Fruit fly (Drosophila melanogaster) whole organism, embryonic: ENCODE data around the gene CG12112.

Source experiments
- Atf-2 ChIP-seq: fragments of 200-800 bp; sonication (Bioruptor generic); optimal IDR thresholded peaks from 2 replicates; lab custom pipeline; 2016; ENCODE audit warnings: missing biosample characterization, missing genetic modification characterization
- B-H1 ChIP-seq: fragments of 200-800 bp; sonication (Bioruptor generic); IDR thresholded peaks from 3 replicates; pipeline ENCODE4 v1.3.6; 2022; ENCODE audit warnings: missing biosample characterization, missing genetic modification characterization
- CG10267 ChIP-seq: fragments of 200-800 bp; sonication (Bioruptor generic); optimal IDR thresholded peaks from 2 replicates; lab custom pipeline; 2018; ENCODE audit warnings: missing biosample characterization, mild to moderate bottlenecking, missing genetic modification characterization, moderate library complexity
- CG12391 ChIP-seq: fragments of 200-800 bp; sonication (Bioruptor generic); optimal IDR thresholded peaks from 3 replicates; lab custom pipeline; 2018; ENCODE audit warnings: missing biosample characterization, mild to moderate bottlenecking, missing genetic modification characterization, moderate library complexity
- CG13775 ChIP-seq: fragments of 200-800 bp; sonication (Bioruptor generic); optimal IDR thresholded peaks from 3 replicates; lab custom pipeline; 2017; ENCODE audit warnings: missing biosample characterization, mild to moderate bottlenecking, missing genetic modification characterization
- CG14050 ChIP-seq: fragments of 200-800 bp; sonication (Bioruptor generic); IDR thresholded peaks from 3 replicates; pipeline ENCODE4 v1.3.6; 2022; ENCODE audit warnings: missing biosample characterization, missing genetic modification characterization
- CG14667 ChIP-seq: fragments of 200-800 bp; sonication (Bioruptor generic); IDR thresholded peaks from 2 replicates; pipeline ENCODE4 v1.3.6; 2022; ENCODE audit warnings: missing biosample characterization, missing genetic modification characterization
- CG14965 ChIP-seq: fragments of 200-800 bp; sonication (Bioruptor generic); optimal IDR thresholded peaks from 2 replicates; lab custom pipeline; 2016; ENCODE audit warnings: missing biosample characterization, missing genetic modification characterization, borderline replicate concordance
- CG17802 ChIP-seq: fragments of 200-800 bp; sonication (Bioruptor generic); optimal IDR thresholded peaks from 2 replicates; lab custom pipeline; 2018; ENCODE audit warnings: missing biosample characterization, mild to moderate bottlenecking, missing genetic modification characterization, moderate library complexity
- CG18262 ChIP-seq: fragments of 200-800 bp; optimal IDR thresholded peaks from 3 replicates; lab custom pipeline; 2019; ENCODE audit warnings: missing biosample characterization, mild to moderate bottlenecking, missing genetic modification characterization, moderate library complexity
- CG2120 ChIP-seq: fragments of 200-800 bp; sonication (Bioruptor generic); optimal IDR thresholded peaks from 3 replicates; lab custom pipeline; 2016; ENCODE audit warnings: missing biosample characterization, missing genetic modification characterization
- CG31365 ChIP-seq: fragments of 200-800 bp; sonication (Bioruptor generic); optimal IDR thresholded peaks from 2 replicates; lab custom pipeline; 2018; ENCODE audit warnings: missing biosample characterization, mild to moderate bottlenecking, missing genetic modification characterization
- CG31388 ChIP-seq: fragments of 200-800 bp; sonication (Bioruptor generic); optimal IDR thresholded peaks from 2 replicates; lab custom pipeline; 2016; ENCODE audit warnings: missing biosample characterization, missing genetic modification characterization
- CG3407 ChIP-seq: fragments of 200-800 bp; sonication (Bioruptor generic); optimal IDR thresholded peaks from 2 replicates; lab custom pipeline; 2018; ENCODE audit warnings: missing biosample characterization, mild to moderate bottlenecking, missing genetic modification characterization
- CG43689 ChIP-seq: fragments of 200-800 bp; sonication (Bioruptor generic); IDR thresholded peaks from 2 replicates; pipeline ENCODE4 v1.3.6; 2022; ENCODE audit warnings: missing biosample characterization, missing genetic modification characterization
- CG4707 ChIP-seq: fragments of 200-800 bp; sonication (Bioruptor generic); optimal IDR thresholded peaks from 2 replicates; lab custom pipeline; 2018; ENCODE audit warnings: missing biosample characterization, mild to moderate bottlenecking, missing genetic modification characterization, moderate library complexity
- CG8944 ChIP-seq: fragments of 200-800 bp; sonication (Bioruptor generic); optimal IDR thresholded peaks from 3 replicates; lab custom pipeline; 2016; ENCODE audit warnings: missing biosample characterization, missing genetic modification characterization
- E2f2 ChIP-seq: fragments of 200-800 bp; sonication (Bioruptor generic); IDR thresholded peaks from 2 replicates; pipeline ENCODE4 v1.3.6; 2022; ENCODE audit warnings: missing biosample characterization, missing genetic modification characterization
- Elba2 ChIP-seq: fragments of 200-800 bp; sonication (Bioruptor generic); optimal IDR thresholded peaks from 3 replicates; lab custom pipeline; 2016; ENCODE audit warnings: missing biosample characterization, missing genetic modification characterization
- Hr51 ChIP-seq, 2 experiments: fragments of 200-800 bp; sonication (Bioruptor generic); optimal IDR thresholded peaks; 2 replicates in 1 of 2; 3 replicates in 1 of 2; lab custom pipeline; 2016 to 2018; ENCODE audit warnings: missing biosample characterization in 2 of 2, missing genetic modification characterization in 2 of 2, mild to moderate bottlenecking in 1 of 2, moderate library complexity in 1 of 2
- Mad ChIP-seq: fragments of 200-800 bp; sonication (Bioruptor generic); optimal IDR thresholded peaks from 2 replicates; lab custom pipeline; 2016; ENCODE audit warnings: missing biosample characterization, missing genetic modification characterization
- ap ChIP-seq: fragments of 200-800 bp; sonication (Bioruptor generic); IDR thresholded peaks from 2 replicates; pipeline ENCODE4 v1.3.6; 2022; ENCODE audit warnings: missing biosample characterization, missing genetic modification characterization
- ato ChIP-seq: fragments of 200-800 bp; sonication (Bioruptor generic); IDR thresholded peaks from 2 replicates; pipeline ENCODE4 v1.3.6; 2022; ENCODE audit warnings: missing biosample characterization, missing genetic modification characterization; ENCODE audit not compliant: partially characterized antibody
- cg ChIP-seq: fragments of 200-800 bp; sonication (Bioruptor generic); optimal IDR thresholded peaks from 3 replicates; lab custom pipeline; 2019; ENCODE audit warnings: missing biosample characterization, mild to moderate bottlenecking, missing genetic modification characterization, moderate library complexity
- chinmo ChIP-seq: fragments of 200-800 bp; sonication (Bioruptor generic); IDR thresholded peaks from 4 replicates; pipeline ENCODE4 v1.3.6; 2022; ENCODE audit warnings: missing biosample characterization, missing genetic modification characterization; ENCODE audit not compliant: partially characterized antibody
- crc ChIP-seq: fragments of 200-800 bp; sonication (Bioruptor generic); optimal IDR thresholded peaks from 2 replicates; lab custom pipeline; 2016; ENCODE audit warnings: missing biosample characterization, missing genetic modification characterization
- fd102C ChIP-seq: fragments of 200-800 bp; sonication (Bioruptor generic); optimal IDR thresholded peaks from 2 replicates; lab custom pipeline; 2018; ENCODE audit warnings: missing biosample characterization, mild to moderate bottlenecking, missing genetic modification characterization, moderate library complexity
- gcm ChIP-seq: fragments of 200-800 bp; sonication (Bioruptor generic); optimal IDR thresholded peaks from 2 replicates; lab custom pipeline; 2019; ENCODE audit warnings: missing biosample characterization, mild to moderate bottlenecking, missing genetic modification characterization, moderate library complexity
- gem ChIP-seq: fragments of 200-800 bp; sonication (Bioruptor generic); optimal IDR thresholded peaks from 2 replicates; lab custom pipeline; 2019; ENCODE audit warnings: missing biosample characterization, mild to moderate bottlenecking, missing genetic modification characterization, moderate library complexity
- hbn ChIP-seq: fragments of 200-800 bp; sonication (Bioruptor generic); IDR thresholded peaks from 2 replicates; pipeline ENCODE4 v1.3.6; 2022; ENCODE audit warnings: missing biosample characterization, missing genetic modification characterization; ENCODE audit not compliant: partially characterized antibody
- jumu ChIP-seq: fragments of 200-800 bp; sonication (Bioruptor generic); optimal IDR thresholded peaks from 3 replicates; lab custom pipeline; 2016; ENCODE audit warnings: missing biosample characterization, missing genetic modification characterization
- ken ChIP-seq: fragments of 200-800 bp; sonication (Bioruptor generic); IDR thresholded peaks from 3 replicates; pipeline ENCODE4 v1.3.6; 2022; ENCODE audit warnings: missing biosample characterization, missing genetic modification characterization
- knrl ChIP-seq: fragments of 200-800 bp; sonication (Bioruptor generic); IDR thresholded peaks from 3 replicates; pipeline ENCODE4 v1.3.6; 2022; ENCODE audit warnings: missing biosample characterization, missing genetic modification characterization; ENCODE audit not compliant: partially characterized antibody
- mam ChIP-seq: fragments of 200-800 bp; sonication (Bioruptor generic); optimal IDR thresholded peaks from 3 replicates; lab custom pipeline; 2016; ENCODE audit warnings: missing biosample characterization, missing genetic modification characterization
- nerfin-1 ChIP-seq: fragments of 200-800 bp; sonication (Bioruptor generic); optimal IDR thresholded peaks from 3 replicates; lab custom pipeline; 2019; ENCODE audit warnings: missing biosample characterization, mild to moderate bottlenecking, missing genetic modification characterization, moderate library complexity
- org-1 ChIP-seq: fragments of 200-800 bp; sonication (Bioruptor generic); optimal IDR thresholded peaks from 2 replicates; lab custom pipeline; 2017; ENCODE audit warnings: missing biosample characterization, missing genetic modification characterization
- salm ChIP-seq: fragments of 200-800 bp; sonication (Bioruptor generic); optimal IDR thresholded peaks from 2 replicates; lab custom pipeline; 2018; ENCODE audit warnings: missing biosample characterization, mild to moderate bottlenecking, missing genetic modification characterization
- sens-2 ChIP-seq: fragments of 200-800 bp; sonication (Bioruptor generic); IDR thresholded peaks from 2 replicates; pipeline ENCODE4 v1.3.6; 2022; ENCODE audit warnings: missing biosample characterization, missing genetic modification characterization
- sug ChIP-seq: fragments of 200-800 bp; optimal IDR thresholded peaks from 2 replicates; lab custom pipeline; 2019; ENCODE audit warnings: missing biosample characterization, mild to moderate bottlenecking, missing genetic modification characterization, moderate library complexity
- tgo ChIP-seq: fragments of 200-800 bp; sonication (Bioruptor generic); IDR thresholded peaks from 3 replicates; pipeline ENCODE4 v1.3.6; 2022; ENCODE audit warnings: missing biosample characterization, missing genetic modification characterization
- wor ChIP-seq: fragments of 200-800 bp; sonication (Bioruptor generic); IDR thresholded peaks from 2 replicates; pipeline ENCODE4 v1.3.6; 2022; ENCODE audit warnings: missing biosample characterization, missing genetic modification characterization

The CG12112 gene

dm6 chrX:8573744-8574484 is 13.9 kb upstream of the CG12112 start, which contains the start of gene CG12065 (continued):
- no peak for TF ChIP-seq sens-2 (GFP tag; lab: Robert Waterston, UW)
- no peak for TF ChIP-seq CG12391 (tag; lab: Kevin White, UChicago)
- TF ChIP-seq wor (GFP tag; lab: Robert Waterston, UW), result no peak
- no peak for TF ChIP-seq chinmo
- TF ChIP-seq hbn (GFP tag; lab: Robert Waterston, UW), result no peak
- TF ChIP-seq gem (tag; lab: Kevin White, UChicago), result peak; percentile 62
- peak; percentile 38 for TF ChIP-seq CG10267
- TF ChIP-seq fd102C, result no peak
- TF ChIP-seq Atf-2 (GFP tag; lab: Kevin White, UChicago), result no peak
- TF ChIP-seq gcm (GFP tag; lab: Kevin White, UChicago), result peak; percentile 47
- no peak for TF ChIP-seq mam (GFP tag; lab: Kevin White, UChicago)
- TF ChIP-seq salm (tag; lab: Kevin White, UChicago), result peak; percentile 68
- TF ChIP-seq CG13775 (GFP tag; lab: Kevin White, UChicago), result no peak
- peak; percentile 80 for TF ChIP-seq nerfin-1
- TF ChIP-seq CG8944 (GFP tag; lab: Kevin White, UChicago), result no peak
- no peak for TF ChIP-seq CG43689
- peak in 1 of 2 experiments; percentile 46 for TF ChIP-seq Hr51 (GFP tag; optimal IDR thresholded peaks at IDR 0.05; lab: Kevin White, UChicago)
- TF ChIP-seq tgo (GFP tag; lab: Robert Waterston, UW), result no peak
- TF ChIP-seq org-1 (GFP tag; lab: Kevin White, UChicago), result no peak
- no peak for TF ChIP-seq Mad
- TF ChIP-seq CG18262, result peak; percentile 7
- no peak for TF ChIP-seq CG2120
- no peak for TF ChIP-seq ken (GFP tag; lab: Robert Waterston, UW)
- peak; percentile 43 for TF ChIP-seq CG4707
- no peak for TF ChIP-seq CG31365 (tag; lab: Kevin White, UChicago)
- TF ChIP-seq ato, result peak; percentile 63
- no peak for TF ChIP-seq jumu
- TF ChIP-seq CG14050 (GFP tag; lab: Robert Waterston, UW), result no peak
- TF ChIP-seq cg (GFP tag; lab: Kevin White, UChicago), result no peak
- peak; percentile 45 for TF ChIP-seq CG3407 (GFP tag; lab: Kevin White, UChicago)
- peak; percentile 49; the same call in 2 of the 3 replicates for TF ChIP-seq knrl
- no peak for TF ChIP-seq B-H1 (GFP tag; lab: Robert Waterston, UW)
- TF ChIP-seq Elba2 (GFP tag; lab: Kevin White, UChicago), result no peak
- no peak for TF ChIP-seq CG31388
- peak; percentile 86 for TF ChIP-seq E2f2 (GFP tag; lab: Robert Waterston, UW)
- no peak for TF ChIP-seq crc
- TF ChIP-seq CG14965 (GFP tag; lab: Kevin White, UChicago), result no peak
- TF ChIP-seq CG17802 (tag; lab: Kevin White, UChicago), result no peak
- no peak for TF ChIP-seq CG14667 (GFP tag; lab: Robert Waterston, UW)
- TF ChIP-seq ap (GFP tag; lab: Robert Waterston, UW), result no peak
- peak; percentile 56 for TF ChIP-seq sug (tag; lab: Kevin White, UChicago)
- TF ChIP-seq, all 482 proteins: peak for 170
